Worm (Caenorhabditis elegans): ENCODE results near the gene skr-10.

ce11 chrIV:15915061-15915460 lies 31.5 kb upstream of the skr-10 start:
- TF ChIP-seq pha-4 (tag; optimal IDR thresholded peaks at IDR 0.05) = no peak
- TF ChIP-seq ztf-25 (GFP tag; IDR thresholded peaks at IDR 0.05) = no peak
- TF ChIP-seq sea-2 (GFP tag; IDR thresholded peaks at IDR 0.05) = no peak
- no peak for TF ChIP-seq snpc-1.1 (tag; optimal IDR thresholded peaks at IDR 0.05; ENCODE audit: insufficient read depth)
- no peak for TF ChIP-seq B0261.1 (tag; optimal IDR thresholded peaks at IDR 0.05)
- no peak for TF ChIP-seq lin-40 (tag; optimal IDR thresholded peaks at IDR 0.05)
- TF ChIP-seq madf-3 (GFP tag; IDR thresholded peaks at IDR 0.05) = no peak
- TF ChIP-seq mxl-1 (tag; optimal IDR thresholded peaks at IDR 0.05) = no peak
- no peak for TF ChIP-seq dpl-1 (GFP tag; optimal IDR thresholded peaks at IDR 0.05)
- no peak for TF ChIP-seq ceh-79 (tag; optimal IDR thresholded peaks at IDR 0.05)
- no peak for TF ChIP-seq snpc-3.4 (tag; optimal IDR thresholded peaks at IDR 0.05)
- no peak for TF ChIP-seq F49E8.2 (tag; optimal IDR thresholded peaks at IDR 0.05; ENCODE audit: insufficient read depth)
- no peak for TF ChIP-seq Y53G8AR.9 (GFP tag; conservative IDR thresholded peaks at IDR 0.05)
- TF ChIP-seq rec-8 (tag; optimal IDR thresholded peaks at IDR 0.05) = no peak
